Fruit fly (Drosophila melanogaster) whole organism, embryonic: Measurements from ENCODE around the gene CG15333.
A peak's percentile ranks its signal among the peaks of the same experiment; 100 is the strongest.

Experiments used
- CG11504 ChIP-seq: fragments of 200-800 bp; sonication (Bioruptor generic); optimal IDR thresholded peaks from 3 replicates; lab custom pipeline; 2019; ENCODE audit warnings: missing biosample characterization, mild to moderate bottlenecking, missing genetic modification characterization, moderate library complexity
- CG11696 ChIP-seq: fragments of 200-800 bp; sonication (Bioruptor generic); IDR thresholded peaks from 2 replicates; pipeline ENCODE4 v1.3.6; 2022; ENCODE audit warnings: missing biosample characterization, missing genetic modification characterization
- CG11723 ChIP-seq: fragments of 200-800 bp; sonication (Bioruptor generic); optimal IDR thresholded peaks from 2 replicates; lab custom pipeline; 2017; ENCODE audit warnings: missing biosample characterization, mild to moderate bottlenecking, missing genetic modification characterization
- CG12104 ChIP-seq: fragments of 200-800 bp; sonication (Bioruptor generic); optimal IDR thresholded peaks from 3 replicates; lab custom pipeline; 2016; ENCODE audit warnings: missing biosample characterization, missing genetic modification characterization
- CG12391 ChIP-seq: fragments of 200-800 bp; sonication (Bioruptor generic); optimal IDR thresholded peaks from 3 replicates; lab custom pipeline; 2018; ENCODE audit warnings: missing biosample characterization, mild to moderate bottlenecking, missing genetic modification characterization, moderate library complexity
- CG14050 ChIP-seq: fragments of 200-800 bp; sonication (Bioruptor generic); IDR thresholded peaks from 3 replicates; pipeline ENCODE4 v1.3.6; 2022; ENCODE audit warnings: missing biosample characterization, missing genetic modification characterization
- CG14710 ChIP-seq: fragments of 200-800 bp; sonication (Bioruptor generic); optimal IDR thresholded peaks from 3 replicates; lab custom pipeline; 2019; ENCODE audit warnings: missing biosample characterization, mild to moderate bottlenecking, missing genetic modification characterization, moderate library complexity
- CG15011 ChIP-seq: fragments of 200-800 bp; sonication (Bioruptor generic); optimal IDR thresholded peaks from 3 replicates; lab custom pipeline; 2018; ENCODE audit warnings: missing biosample characterization, mild to moderate bottlenecking, missing genetic modification characterization
- CG15601 ChIP-seq: fragments of 200-800 bp; sonication (Bioruptor generic); optimal IDR thresholded peaks from 3 replicates; lab custom pipeline; 2019; ENCODE audit warnings: missing biosample characterization, mild to moderate bottlenecking, missing genetic modification characterization, moderate library complexity
- CG2120 ChIP-seq: fragments of 200-800 bp; sonication (Bioruptor generic); optimal IDR thresholded peaks from 3 replicates; lab custom pipeline; 2016; ENCODE audit warnings: missing biosample characterization, missing genetic modification characterization
- CG2199 ChIP-seq: fragments of 200-800 bp; sonication (Bioruptor generic); IDR thresholded peaks from 3 replicates; pipeline ENCODE4 v1.3.6; 2022; ENCODE audit warnings: missing biosample characterization, missing genetic modification characterization
- CG30020 ChIP-seq: fragments of 200-800 bp; optimal IDR thresholded peaks from 2 replicates; lab custom pipeline; 2019; ENCODE audit warnings: missing biosample characterization, mild to moderate bottlenecking, missing genetic modification characterization, moderate library complexity
- CG3065 ChIP-seq: fragments of 200-800 bp; sonication (Bioruptor generic); optimal IDR thresholded peaks from 2 replicates; lab custom pipeline; 2016; ENCODE audit warnings: missing biosample characterization, missing genetic modification characterization
- CG33557 ChIP-seq: fragments of 200-800 bp; sonication (Bioruptor generic); optimal IDR thresholded peaks from 2 replicates; lab custom pipeline; 2019; ENCODE audit warnings: missing biosample characterization, mild to moderate bottlenecking, missing genetic modification characterization, moderate library complexity
- CG34376 ChIP-seq: fragments of 200-800 bp; sonication (Bioruptor generic); optimal IDR thresholded peaks from 2 replicates; lab custom pipeline; 2018; ENCODE audit warnings: missing biosample characterization, mild to moderate bottlenecking, missing genetic modification characterization
- CG43689 ChIP-seq: fragments of 200-800 bp; sonication (Bioruptor generic); IDR thresholded peaks from 2 replicates; pipeline ENCODE4 v1.3.6; 2022; ENCODE audit warnings: missing biosample characterization, missing genetic modification characterization
- CG6813 ChIP-seq: fragments of 200-800 bp; sonication (Bioruptor generic); optimal IDR thresholded peaks from 2 replicates; lab custom pipeline; 2017; ENCODE audit warnings: missing biosample characterization, missing genetic modification characterization, mild to moderate bottlenecking, moderate library complexity, missing genetic modification reagents
- CG8388 ChIP-seq: fragments of 200-800 bp; sonication (Bioruptor generic); optimal IDR thresholded peaks from 2 replicates; lab custom pipeline; 2019; ENCODE audit warnings: missing biosample characterization, mild to moderate bottlenecking, missing genetic modification characterization, moderate library complexity
- CoRest ChIP-seq: fragments of 200-800 bp; sonication (Bioruptor generic); optimal IDR thresholded peaks from 3 replicates; lab custom pipeline; 2018; ENCODE audit warnings: missing biosample characterization, mild to moderate bottlenecking, missing genetic modification characterization, moderate library complexity
- D19A ChIP-seq: fragments of 200-800 bp; optimal IDR thresholded peaks from 3 replicates; lab custom pipeline; 2019; ENCODE audit warnings: missing biosample characterization, mild to moderate bottlenecking, missing genetic modification characterization, moderate library complexity
- HmgZ ChIP-seq: fragments of 200-800 bp; sonication (Bioruptor generic); optimal IDR thresholded peaks from 2 replicates; lab custom pipeline; 2018; ENCODE audit warnings: missing biosample characterization, mild to moderate bottlenecking, missing genetic modification characterization
- Hmr ChIP-seq: fragments of 200-800 bp; sonication (Bioruptor generic); optimal IDR thresholded peaks from 3 replicates; lab custom pipeline; 2017; ENCODE audit warnings: mild to moderate bottlenecking, missing biosample characterization, missing genetic modification reagents, missing genetic modification characterization
- Nf-YB ChIP-seq: fragments of 200-800 bp; sonication (Bioruptor generic); optimal IDR thresholded peaks from 3 replicates; lab custom pipeline; 2019; ENCODE audit warnings: missing biosample characterization, mild to moderate bottlenecking, missing genetic modification characterization, moderate library complexity
- Oli ChIP-seq: fragments of 200-800 bp; sonication (Bioruptor generic); optimal IDR thresholded peaks from 2 replicates; lab custom pipeline; 2018; ENCODE audit warnings: missing biosample characterization, mild to moderate bottlenecking, missing genetic modification characterization, moderate library complexity
- PHDP ChIP-seq: fragments of 200-800 bp; sonication (Bioruptor generic); optimal IDR thresholded peaks from 3 replicates; lab custom pipeline; 2018; ENCODE audit warnings: missing biosample characterization, mild to moderate bottlenecking, missing genetic modification characterization, moderate library complexity
- Xbp1 ChIP-seq: fragments of 200-800 bp; sonication (Bioruptor generic); optimal IDR thresholded peaks from 3 replicates; lab custom pipeline; 2016; ENCODE audit warnings: missing biosample characterization, mild to moderate bottlenecking, missing genetic modification characterization
- ap ChIP-seq: fragments of 200-800 bp; sonication (Bioruptor generic); IDR thresholded peaks from 2 replicates; pipeline ENCODE4 v1.3.6; 2022; ENCODE audit warnings: missing biosample characterization, missing genetic modification characterization
- bab2 ChIP-seq: fragments of 200-800 bp; sonication (Bioruptor generic); optimal IDR thresholded peaks from 2 replicates; lab custom pipeline; 2016; ENCODE audit warnings: missing biosample characterization, missing genetic modification characterization
- chif ChIP-seq, 2 experiments: fragments of 200-800 bp; sonication (Bioruptor generic); optimal IDR thresholded peaks; 3 replicates each; lab custom pipeline; 2016; ENCODE audit warnings: missing biosample characterization in 2 of 2, missing genetic modification characterization in 2 of 2
- chm ChIP-seq: fragments of 200-800 bp; sonication (Bioruptor generic); IDR thresholded peaks from 2 replicates; pipeline ENCODE4 v1.3.6; 2022; ENCODE audit warnings: missing biosample characterization, missing genetic modification characterization
- croc ChIP-seq: fragments of 200-800 bp; sonication (Bioruptor generic); conservative IDR thresholded peaks from 3 replicates; pipeline ENCODE4 v1.3.6; 2022; ENCODE audit warnings: missing biosample characterization, missing genetic modification characterization
- disco-r ChIP-seq: fragments of 200-800 bp; sonication (Bioruptor generic); optimal IDR thresholded peaks from 2 replicates; lab custom pipeline; 2016; ENCODE audit warnings: missing biosample characterization, missing genetic modification characterization
- dmrt11E ChIP-seq: fragments of 200-800 bp; sonication (Bioruptor generic); optimal IDR thresholded peaks from 3 replicates; lab custom pipeline; 2018; ENCODE audit warnings: missing biosample characterization, mild to moderate bottlenecking, missing genetic modification characterization, moderate library complexity
- eve ChIP-seq, 2 experiments: fragments of >200 bp; optimal IDR thresholded peaks; 2 replicates each; lab custom pipeline; 2017; ENCODE audit warnings: missing biosample characterization in 2 of 2, missing genetic modification characterization in 2 of 2
- exex ChIP-seq: fragments of 200-800 bp; sonication (Bioruptor generic); optimal IDR thresholded peaks from 4 replicates; lab custom pipeline; 2018; ENCODE audit warnings: missing biosample characterization, mild to moderate bottlenecking, missing genetic modification characterization, moderate library complexity
- grn ChIP-seq: fragments of 200-800 bp; sonication (Bioruptor generic); optimal IDR thresholded peaks from 3 replicates; lab custom pipeline; 2017; ENCODE audit warnings: missing biosample characterization, missing genetic modification characterization
- ham ChIP-seq: fragments of 200-800 bp; sonication (Bioruptor generic); IDR thresholded peaks from 2 replicates; pipeline ENCODE4 v1.3.6; 2022; ENCODE audit warnings: missing biosample characterization, missing genetic modification characterization
- hth ChIP-seq: fragments of >200 bp; optimal IDR thresholded peaks from 2 replicates; lab custom pipeline; 2017; ENCODE audit warnings: inconsistent platforms
- lilli ChIP-seq: fragments of 200-800 bp; sonication (Bioruptor generic); optimal IDR thresholded peaks from 3 replicates; lab custom pipeline; 2016; ENCODE audit warnings: missing biosample characterization, missing genetic modification characterization
- nau ChIP-seq: fragments of 200-800 bp; sonication (Bioruptor generic); optimal IDR thresholded peaks from 3 replicates; lab custom pipeline; 2017; ENCODE audit warnings: missing biosample characterization, mild to moderate bottlenecking, missing genetic modification characterization, missing genetic modification reagents
- nmo ChIP-seq: fragments of 200-800 bp; sonication (Bioruptor generic); optimal IDR thresholded peaks from 2 replicates; lab custom pipeline; 2018; ENCODE audit warnings: missing biosample characterization, mild to moderate bottlenecking, missing genetic modification characterization, moderate library complexity
- p53 ChIP-seq: fragments of 200-800 bp; sonication (Bioruptor generic); optimal IDR thresholded peaks from 2 replicates; lab custom pipeline; 2016; ENCODE audit warnings: missing biosample characterization, missing genetic modification characterization
- pan ChIP-seq, 4 experiments: fragments of >200 bp in 3 of 4; fragments of 200-800 bp in 1 of 4; sonication (Bioruptor generic) in 1 of 4; optimal IDR thresholded peaks in 3 of 4; IDR thresholded peaks in 1 of 4; 2 replicates each; pipeline versions ENCODE4 v1.3.6 to Lab custom; 2017 to 2022; ENCODE audit warnings: missing biosample characterization in 2 of 4, missing genetic modification characterization in 2 of 4, mixed read lengths in 1 of 4
- sisA ChIP-seq: fragments of 200-800 bp; sonication (Bioruptor generic); IDR thresholded peaks from 2 replicates; pipeline ENCODE4 v1.3.6; 2022; ENCODE audit warnings: missing biosample characterization, missing genetic modification characterization
- slbo ChIP-seq: fragments of 200-800 bp; sonication (Bioruptor generic); IDR thresholded peaks from 2 replicates; pipeline ENCODE4 v1.3.6; 2022; ENCODE audit warnings: missing biosample characterization, missing genetic modification characterization
- slou ChIP-seq: fragments of 200-800 bp; sonication (Bioruptor generic); optimal IDR thresholded peaks from 3 replicates; lab custom pipeline; 2016; ENCODE audit warnings: missing biosample characterization, missing genetic modification characterization
- stc ChIP-seq: fragments of 200-800 bp; sonication (Bioruptor generic); IDR thresholded peaks from 2 replicates; pipeline ENCODE4 v1.3.6; 2022; ENCODE audit warnings: missing biosample characterization, missing genetic modification characterization
- twi ChIP-seq: fragments of 200-800 bp; optimal IDR thresholded peaks from 2 replicates; lab custom pipeline; 2019; ENCODE audit warnings: missing biosample characterization, mild to moderate bottlenecking, missing genetic modification characterization, moderate library complexity
- vvl ChIP-seq: fragments of 200-800 bp; sonication (Bioruptor generic); IDR thresholded peaks from 2 replicates; pipeline ENCODE4 v1.3.6; 2022; ENCODE audit warnings: missing biosample characterization, missing genetic modification characterization

CG15333 gene

DNA sequence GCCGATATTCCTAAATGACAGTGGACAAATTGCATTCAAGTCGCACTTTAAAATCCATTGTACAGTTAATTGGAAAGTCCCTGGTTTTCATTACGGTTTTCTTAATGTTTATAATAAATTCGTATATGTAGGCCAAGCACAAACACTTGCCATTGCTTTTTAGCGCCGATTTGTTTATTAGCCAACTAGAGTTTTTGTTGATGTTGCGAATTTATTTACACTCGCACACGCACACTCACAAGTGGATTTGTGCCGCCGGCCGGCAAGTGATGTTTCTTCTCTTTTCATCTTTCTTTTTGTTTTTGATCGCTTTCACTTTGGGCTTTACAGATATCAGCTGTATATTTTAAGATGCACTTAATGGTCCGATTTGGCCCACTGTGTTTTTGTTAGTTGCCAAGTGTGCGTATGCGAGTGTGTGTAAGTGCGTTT is 36.2 kb upstream of the CG15333 start (continued):
- TF ChIP-seq CG11504 (tag; lab: Kevin White, UChicago) (peak; percentile 86), CG34376 (GFP tag; lab: Kevin White, UChicago) (no peak), Hmr (GFP tag; lab: Kevin White, UChicago) (peak; percentile 79), CoRest (peak; percentile 90), bab2 (GFP tag; lab: Kevin White, UChicago) (peak; percentile 66), CG2120 (GFP tag; lab: Kevin White, UChicago) (peak; percentile 85), Xbp1 (GFP tag; lab: Kevin White, UChicago) (peak; percentile 69), hth (lab: Kevin White, UChicago) (no peak), CG11696 (GFP tag; lab: Robert Waterston, UW) (no peak), nmo (GFP tag; lab: Kevin White, UChicago) (peak; percentile 82), p53 (GFP tag; lab: Kevin White, UChicago) (peak; percentile 40), dmrt11E (tag; lab: Kevin White, UChicago) (peak; percentile 71), CG12391 (tag; lab: Kevin White, UChicago) (peak; percentile 74), CG14710 (tag; lab: Kevin White, UChicago) (peak; percentile 64), nau (GFP tag; lab: Kevin White, UChicago) (peak; percentile 46), slou (GFP tag; lab: Kevin White, UChicago) (peak; percentile 75), grn (no peak), ap (GFP tag; lab: Robert Waterston, UW) (peak; percentile 36; the same call in 1 of the 2 replicates), CG43689 (GFP tag; lab: Robert Waterston, UW) (no peak), CG8388 (GFP tag; lab: Kevin White, UChicago) (peak; percentile 50), eve (GFP tag; optimal IDR thresholded peaks at IDR 0.05; lab: Kevin White, UChicago) (peak in 1 of 2 experiments; percentile 85), CG14050 (GFP tag; lab: Robert Waterston, UW) (peak; percentile 33; the same call in 2 of the 3 replicates), exex (no peak), ham (0 out of 2 replicates have a peak, but pooled peaks have one; percentile 33), CG6813 (GFP tag; lab: Kevin White, UChicago) (peak; percentile 41), slbo (GFP tag; lab: Robert Waterston, UW) (peak; percentile 51; the same call in 1 of the 2 replicates), CG33557 (GFP tag; lab: Kevin White, UChicago) (peak; percentile 61), D19A (tag; lab: Kevin White, UChicago) (peak; percentile 58), Oli (tag; lab: Kevin White, UChicago) (peak; percentile 85), CG11723 (GFP tag; lab: Kevin White, UChicago) (peak; percentile 45), HmgZ (tag; lab: Kevin White, UChicago) (peak; percentile 45), lilli (GFP tag; lab: Kevin White, UChicago) (peak; percentile 79), PHDP (peak; percentile 59), chm (GFP tag; lab: Robert Waterston, UW) (peak; percentile 43; the same call in 1 of the 2 replicates), Nf-YB (GFP tag; lab: Kevin White, UChicago) (peak; percentile 48), CG2199 (no peak), CG3065 (GFP tag; lab: Kevin White, UChicago) (peak; percentile 8), CG30020 (tag; lab: Kevin White, UChicago) (peak; percentile 18), CG12104 (GFP tag; lab: Kevin White, UChicago) (peak; percentile 71), vvl (GFP tag; lab: Robert Waterston, UW) (peak; percentile 11; the same call in 1 of the 2 replicates), pan (optimal IDR thresholded peaks at IDR 0.05; lab: Kevin White, UChicago) (no peak), pan (GFP tag; optimal IDR thresholded peaks at IDR 0.05 in 1 of 2, IDR thresholded peaks at IDR 0.05 in 1 of 2) (peak in 1 of 2 experiments; percentile 46), disco-r (GFP tag; lab: Kevin White, UChicago) (peak; percentile 44), croc (peak; percentile 54), CG15011 (GFP tag; lab: Kevin White, UChicago) (peak; percentile 70), chif (GFP tag; optimal IDR thresholded peaks at IDR 0.05; lab: Kevin White, UChicago) (peak; percentile 61 to 78), twi (tag; lab: Kevin White, UChicago) (peak; percentile 47), sisA (GFP tag; lab: Robert Waterston, UW) (peak; percentile 35; the same call in 1 of the 2 replicates), CG15601 (tag; lab: Kevin White, UChicago) (peak; percentile 43), stc (GFP tag; lab: Robert Waterston, UW) (0 out of 2 replicates have a peak, but pooled peaks have one; percentile 44)
